Worm (Caenorhabditis elegans): ENCODE results near the gene srlf-12.

DNA sequence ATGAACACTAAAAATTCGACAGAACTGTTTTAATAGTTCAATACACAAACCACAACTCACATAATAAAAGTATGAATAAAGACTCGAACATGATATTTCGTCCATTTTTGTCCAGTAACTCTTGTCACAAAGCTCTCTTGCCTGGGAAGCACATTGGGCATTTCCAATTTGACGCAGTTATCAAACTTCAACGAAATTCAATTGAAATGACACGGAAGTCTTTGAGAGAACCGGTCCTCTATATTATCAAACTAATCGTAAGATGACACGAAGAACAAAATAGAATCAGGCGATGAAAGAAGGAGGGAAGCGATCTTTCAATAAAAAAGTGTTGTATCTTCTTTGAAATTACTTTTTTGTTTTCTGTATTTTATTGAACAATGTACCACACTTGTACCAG, 36.8 kb downstream of the srlf-12 start, which contains the start of gene T11G6.3:
- no peak for TF ChIP-seq him-1 (tag; optimal IDR thresholded peaks at IDR 0.05)
- TF ChIP-seq dao-5 (tag; optimal IDR thresholded peaks at IDR 0.05) = no peak
- TF ChIP-seq W03F9.2 (tag; optimal IDR thresholded peaks at IDR 0.05) = no peak

Measured in whole organism, L4/young adult.